Worm (Caenorhabditis elegans) whole organism, midembryonic: ENCODE measurements around the gene degl-2.

ENCODE experiments used
- T22C8.4 ChIP-seq: fragments of 200-800 bp; sonication (Bioruptor generic); IDR thresholded peaks from 2 replicates; pipeline ENCODE4 v1.3.6; 2022; ENCODE audit warnings: missing genetic modification characterization, missing compliant biosample characterization
- cog-1 ChIP-seq: sonication (generic microtip); optimal IDR thresholded peaks from 2 replicates; lab custom pipeline; 2016; ENCODE audit warnings: missing genetic modification characterization, missing compliant biosample characterization
- flt-1 ChIP-seq: fragments of 200-800 bp; sonication (Bioruptor generic); IDR thresholded peaks from 2 replicates; pipeline ENCODE4 v1.3.6; 2022; ENCODE audit warnings: missing genetic modification characterization, missing compliant biosample characterization
- klf-2 ChIP-seq: fragments of 200-800 bp; sonication (Bioruptor generic); conservative IDR thresholded peaks from 2 replicates; pipeline ENCODE4 v1.3.6; 2022; ENCODE audit warnings: missing genetic modification reagents, missing genetic modification characterization, missing compliant biosample characterization
- med-1 ChIP-seq: sonication (generic microtip); optimal IDR thresholded peaks from 2 replicates; lab custom pipeline; 2017; ENCODE audit warnings: missing genetic modification characterization, mild to moderate bottlenecking, missing compliant biosample characterization, antibody characterized with exemption, missing genetic modification reagents; ENCODE audit not compliant: insufficient read depth
- ref-1 ChIP-seq: fragments of 200-800 bp; sonication (Bioruptor generic); conservative IDR thresholded peaks from 2 replicates; pipeline ENCODE4 v1.3.6; 2022; ENCODE audit warnings: missing genetic modification reagents, missing genetic modification characterization, missing compliant biosample characterization
- tab-1 ChIP-seq: fragments of 200-800 bp; sonication (Bioruptor generic); IDR thresholded peaks from 2 replicates; pipeline ENCODE4 v1.3.6; 2022; ENCODE audit warnings: missing genetic modification characterization, missing compliant biosample characterization
- ztf-23 ChIP-seq: fragments of 200-800 bp; sonication (Bioruptor generic); IDR thresholded peaks from 2 replicates; pipeline ENCODE4 v1.3.6; 2022; ENCODE audit warnings: missing genetic modification reagents, missing genetic modification characterization, missing compliant biosample characterization
- ztf-29 ChIP-seq: fragments of 200-800 bp; sonication (Bioruptor generic); IDR thresholded peaks from 2 replicates; pipeline ENCODE4 v1.3.6; 2022; ENCODE audit warnings: missing genetic modification reagents, missing genetic modification characterization, missing compliant biosample characterization

Gene degl-2

DNA sequence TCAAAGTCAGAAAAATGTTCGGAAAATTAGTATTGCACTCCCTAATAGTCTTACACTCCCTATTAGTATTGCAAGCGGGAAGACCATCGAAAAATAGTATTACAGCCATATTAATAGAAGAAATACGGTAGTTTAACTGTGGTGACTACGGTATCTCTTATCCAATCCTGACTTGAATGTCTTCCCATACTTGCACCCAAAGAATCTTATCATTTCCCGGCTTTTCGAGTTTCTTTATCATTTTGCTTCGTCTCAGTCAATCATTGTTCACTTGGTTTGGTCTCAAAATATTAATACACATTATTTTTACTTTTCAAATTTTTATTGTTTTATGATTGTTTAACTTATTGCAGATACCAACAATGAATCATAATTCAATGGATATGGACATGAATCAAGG is 9.9 kb downstream of the degl-2 start, which contains the start of gene F58G6.3:
F58G6.3 (plus strand) TSS at position 352 of the 400 bp plus-strand sequence.
- TF ChIP-seq ztf-29 (GFP tag; lab: Robert Waterston, UW) (no peak), T22C8.4 (no peak), klf-2 (GFP tag; lab: Robert Waterston, UW) (no peak), tab-1 (no peak)

DNA sequence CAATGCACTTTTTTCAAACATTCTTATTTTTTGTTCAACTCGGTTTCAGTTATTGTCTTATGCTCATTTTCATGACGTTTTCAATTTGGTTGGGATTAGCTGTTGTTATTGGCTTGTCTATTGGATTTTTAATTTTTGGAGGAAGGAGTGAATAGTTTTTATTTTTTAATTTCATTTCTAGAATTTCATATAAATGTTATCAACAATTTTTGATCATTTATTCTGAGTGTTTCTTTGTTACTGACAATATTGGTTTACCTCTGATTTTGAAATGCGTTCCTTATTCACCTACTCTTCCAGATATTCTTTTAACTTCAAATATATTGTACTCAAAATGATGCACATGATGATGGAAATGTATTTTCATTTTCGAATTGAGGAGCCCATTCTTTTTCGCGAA is 10.7 kb downstream of the degl-2 start, which contains the start of gene F58G6.7:
F58G6.7 (plus strand) TSS at position 301 of the 400 bp plus-strand sequence.
- TF ChIP-seq ref-1 = no peak
- TF ChIP-seq med-1 = no peak

DNA sequence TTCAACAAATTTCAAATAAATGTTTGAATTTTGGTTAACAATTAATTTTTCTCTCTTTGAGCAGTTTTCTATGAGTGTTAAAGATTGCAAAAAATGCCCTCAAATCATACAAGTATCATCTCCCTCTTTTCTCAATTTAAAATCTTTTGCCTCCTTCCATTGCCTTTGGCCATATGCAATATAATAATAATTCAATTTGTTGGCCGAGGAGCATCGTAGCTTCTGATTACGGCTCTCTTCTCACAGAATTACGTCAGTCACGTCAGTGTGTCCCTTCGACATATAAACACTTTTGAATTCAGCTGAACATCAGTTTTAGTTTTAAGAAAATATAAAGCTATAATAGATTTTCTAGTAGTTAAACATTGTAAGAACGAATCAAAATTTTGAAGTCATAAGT is 12.3 kb downstream of the degl-2 start:
- no peak for TF ChIP-seq T22C8.4
- TF ChIP-seq ztf-23 (GFP tag; lab: Robert Waterston, UW) = no peak
- no peak for TF ChIP-seq flt-1 (GFP tag; lab: Robert Waterston, UW)

DNA sequence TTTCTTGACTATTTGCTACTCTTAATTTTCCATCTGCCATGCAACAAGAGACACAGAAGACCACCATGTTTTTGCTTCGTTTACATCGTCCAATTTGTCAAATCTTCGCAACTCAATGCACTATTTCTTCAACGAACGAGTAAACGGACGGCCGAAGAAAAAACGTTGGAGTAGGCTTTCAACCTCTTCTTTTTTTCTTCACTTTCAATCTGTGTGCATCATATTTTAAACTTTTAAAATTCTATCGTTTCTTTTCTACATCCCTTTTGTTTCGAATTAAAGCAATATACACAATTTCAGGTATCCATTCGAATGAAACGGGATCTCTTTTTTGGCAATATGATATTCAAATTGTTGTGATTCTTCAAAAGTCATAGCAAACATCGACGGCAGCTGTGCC is 14.5 kb downstream of the degl-2 start, which contains the start of gene acc-1:
acc-1 (plus strand) TSS at position 301 of the 400 bp plus-strand sequence.
- TF ChIP-seq cog-1 (tag; lab: Kevin White, UChicago) (no peak), ztf-29 (GFP tag; lab: Robert Waterston, UW) (no peak), flt-1 (GFP tag; lab: Robert Waterston, UW) (no peak), ref-1 (no peak), klf-2 (GFP tag; lab: Robert Waterston, UW) (no peak), ztf-23 (GFP tag; lab: Robert Waterston, UW) (no peak), tab-1 (no peak), T22C8.4 (no peak), med-1 (no peak)

DNA sequence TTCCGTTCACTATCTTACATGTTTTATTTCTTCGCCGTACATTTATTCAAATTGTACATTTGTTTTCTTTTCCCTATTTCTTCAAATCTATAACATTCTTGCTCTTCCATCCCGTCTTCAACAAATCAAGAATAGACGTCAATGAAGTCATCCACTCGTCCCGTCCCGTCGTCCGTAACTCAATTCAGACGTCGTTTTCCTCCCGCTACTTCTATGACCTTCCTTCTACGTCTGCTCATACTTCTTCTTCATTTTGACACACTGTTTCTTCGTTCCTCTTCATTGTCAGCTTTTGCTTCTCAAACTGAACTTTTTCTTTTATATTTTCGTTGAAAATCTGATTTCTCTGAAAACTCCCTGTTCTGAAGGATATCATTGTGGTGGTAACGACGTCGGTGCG is 16.7 kb downstream of the degl-2 start:
- TF ChIP-seq klf-2 (GFP tag; lab: Robert Waterston, UW) = no peak

DNA sequence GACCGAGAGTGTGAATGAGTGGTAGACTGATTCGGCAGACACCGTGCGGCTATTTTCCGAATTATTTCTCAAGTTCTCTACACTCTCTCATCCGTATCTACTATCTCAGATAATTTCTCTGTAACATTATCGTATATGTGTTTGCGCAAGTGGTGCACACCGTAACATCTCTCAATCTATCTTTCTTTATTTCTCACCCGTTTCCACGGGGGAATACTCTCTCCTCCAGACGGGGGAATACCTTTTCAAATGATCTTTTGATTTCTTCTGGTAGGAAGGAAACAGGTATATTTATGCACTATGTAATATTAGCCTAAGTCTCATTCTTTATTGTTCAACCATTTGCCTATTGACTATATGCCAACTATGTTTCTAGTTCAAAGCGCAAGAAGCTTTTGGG is 23.8 kb downstream of the degl-2 start:
- TF ChIP-seq cog-1 (tag; lab: Kevin White, UChicago) = peak; percentile 17
- no peak for TF ChIP-seq T22C8.4
- TF ChIP-seq ztf-23 (GFP tag; lab: Robert Waterston, UW) = no peak
- TF ChIP-seq flt-1 (GFP tag; lab: Robert Waterston, UW) = no peak

DNA sequence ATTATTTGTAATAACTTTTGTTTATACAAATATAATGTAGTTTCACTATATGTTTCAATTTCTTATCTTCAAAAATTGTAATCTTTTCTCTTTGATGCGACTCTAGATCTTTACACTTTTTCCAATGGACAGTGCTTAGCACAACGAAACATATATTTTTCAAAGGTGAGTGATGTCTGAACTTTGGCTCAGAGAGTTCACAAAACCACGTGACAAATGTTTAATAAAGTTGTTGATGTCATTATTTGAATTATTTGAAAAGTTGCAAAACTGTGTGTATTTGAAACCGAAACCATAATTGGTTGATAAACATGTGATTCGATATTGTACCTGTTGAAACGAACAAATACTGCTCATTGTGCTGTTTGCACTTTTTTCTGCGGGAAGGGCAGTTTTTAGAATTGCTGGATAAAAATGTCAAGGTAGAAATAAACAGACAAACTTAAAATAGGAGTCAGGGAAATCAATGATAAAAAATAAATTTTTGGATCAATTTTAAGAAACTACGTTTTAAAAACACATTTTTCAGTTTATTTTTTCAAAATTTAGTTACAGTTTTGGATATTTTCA is 24.9 kb downstream of the degl-2 start:
- TF ChIP-seq klf-2 (GFP tag; lab: Robert Waterston, UW) (no peak), flt-1 (GFP tag; lab: Robert Waterston, UW) (no peak), ref-1 (no peak), med-1 (no peak), tab-1 (no peak), ztf-23 (GFP tag; lab: Robert Waterston, UW) (no peak), cog-1 (tag; lab: Kevin White, UChicago) (no peak), T22C8.4 (no peak), ztf-29 (GFP tag; lab: Robert Waterston, UW) (no peak)

DNA sequence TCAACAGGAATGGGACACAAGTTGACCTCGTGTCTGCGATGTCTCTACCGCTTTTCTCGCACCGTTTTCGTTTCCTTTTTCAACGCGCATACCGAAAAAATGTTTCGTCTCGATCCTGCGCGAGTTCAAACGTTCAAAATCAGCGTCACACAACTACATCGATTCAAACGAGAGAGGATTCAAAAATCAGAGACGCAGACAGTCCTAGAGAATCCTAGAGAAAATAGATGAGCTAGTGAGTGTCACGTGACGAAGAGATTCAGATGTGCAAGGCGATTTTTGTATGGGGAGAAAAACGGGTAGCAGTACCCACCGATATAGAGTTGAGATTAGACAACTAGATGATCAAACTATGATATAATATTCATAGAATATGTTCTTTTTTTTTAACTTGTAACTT is 26.7 kb downstream of the degl-2 start:
- TF ChIP-seq med-1 (no peak), klf-2 (GFP tag; lab: Robert Waterston, UW) (no peak), ztf-23 (GFP tag; lab: Robert Waterston, UW) (no peak), T22C8.4 (no peak), tab-1 (no peak), ztf-29 (GFP tag; lab: Robert Waterston, UW) (no peak), ref-1 (no peak), cog-1 (tag; lab: Kevin White, UChicago) (no peak), flt-1 (GFP tag; lab: Robert Waterston, UW) (no peak)

DNA sequence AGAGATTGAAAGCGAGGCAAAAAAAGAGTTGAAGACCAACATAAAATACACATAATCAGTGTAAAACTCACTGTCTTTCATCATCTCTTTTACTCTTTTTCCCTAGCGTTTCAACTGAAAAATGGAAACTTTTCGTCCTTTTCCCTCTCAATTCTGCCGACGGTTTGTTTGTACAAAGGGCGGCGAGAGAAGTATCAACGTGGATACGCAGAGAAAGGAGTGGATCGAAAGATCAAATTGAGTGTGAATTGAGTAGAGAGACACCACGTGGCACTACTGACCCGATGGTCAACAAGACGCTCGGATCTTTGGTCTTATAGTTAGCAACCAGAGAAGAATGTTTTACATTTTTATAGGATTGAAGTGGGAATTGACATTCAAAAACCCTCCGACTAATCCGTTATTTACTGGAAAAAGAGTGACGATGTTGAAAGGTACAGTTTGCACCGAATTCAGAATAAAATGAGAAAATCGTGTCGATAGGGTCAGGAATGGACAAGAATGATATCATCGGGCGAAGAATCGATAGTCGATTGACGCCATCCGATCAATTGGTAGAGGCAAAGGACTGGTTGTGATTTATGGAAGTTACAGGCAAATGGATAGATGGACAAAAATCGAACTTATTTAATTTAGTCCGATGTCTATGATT is 27.8 kb downstream of the degl-2 start:
- TF ChIP-seq ztf-29 (GFP tag; lab: Robert Waterston, UW) (no peak), ref-1 (no peak), T22C8.4 (no peak), ztf-23 (GFP tag; lab: Robert Waterston, UW) (no peak), med-1 (no peak), flt-1 (GFP tag; lab: Robert Waterston, UW) (no peak), cog-1 (tag; lab: Kevin White, UChicago) (no peak), tab-1 (no peak), klf-2 (GFP tag; lab: Robert Waterston, UW) (no peak)

DNA sequence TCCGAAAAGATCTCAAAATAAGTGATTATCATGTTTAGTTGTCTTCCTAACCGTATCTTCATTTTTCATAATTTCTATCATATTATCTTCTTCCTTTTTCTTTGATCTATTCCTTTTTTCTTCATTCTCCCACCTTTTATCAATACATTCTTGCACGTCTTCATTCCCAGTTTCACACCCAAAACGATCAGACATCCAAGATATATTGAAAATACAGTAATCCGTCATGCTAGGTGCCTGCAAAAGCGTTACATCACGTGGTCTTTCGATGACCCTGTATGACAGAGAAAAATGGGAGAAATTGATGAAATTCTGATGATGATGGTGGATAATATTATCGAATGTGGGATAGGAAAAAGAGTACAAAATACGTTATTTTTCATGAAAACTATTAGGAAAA is 29.1 kb downstream of the degl-2 start:
- TF ChIP-seq ztf-23 (GFP tag; lab: Robert Waterston, UW) = no peak
- TF ChIP-seq cog-1 (tag; lab: Kevin White, UChicago) = no peak
- TF ChIP-seq ztf-29 (GFP tag; lab: Robert Waterston, UW) = no peak
- TF ChIP-seq med-1 = no peak
- no peak for TF ChIP-seq tab-1
- no peak for TF ChIP-seq klf-2 (GFP tag; lab: Robert Waterston, UW)
- TF ChIP-seq flt-1 (GFP tag; lab: Robert Waterston, UW) = no peak
- no peak for TF ChIP-seq T22C8.4

DNA sequence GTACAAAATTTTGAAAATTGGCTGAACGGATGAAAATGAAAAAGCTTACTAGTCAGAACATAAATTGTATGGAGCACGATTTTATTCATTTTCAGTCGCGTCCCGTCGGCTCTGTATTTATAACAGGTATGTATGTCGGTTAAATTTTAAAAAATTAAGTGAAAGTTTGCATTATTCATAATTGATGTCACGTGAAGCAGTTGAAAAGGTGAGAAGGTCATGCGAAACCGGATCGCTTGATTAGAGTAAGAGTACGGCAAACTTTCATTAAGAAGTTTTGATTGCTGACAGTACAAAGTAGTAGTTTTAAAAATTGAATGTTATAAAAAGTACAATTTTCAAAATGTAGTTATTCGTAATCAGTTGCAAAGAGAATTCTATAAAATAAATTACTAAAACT is 29.9 kb downstream of the degl-2 start:
- TF ChIP-seq klf-2 (GFP tag; lab: Robert Waterston, UW) (no peak), tab-1 (no peak), cog-1 (tag; lab: Kevin White, UChicago) (no peak), med-1 (no peak), ztf-29 (GFP tag; lab: Robert Waterston, UW) (no peak), T22C8.4 (no peak), flt-1 (GFP tag; lab: Robert Waterston, UW) (no peak), ztf-23 (GFP tag; lab: Robert Waterston, UW) (no peak)
